Worm (Caenorhabditis elegans) whole organism, mixed stage, embryonic: ENCODE data around the gene C05C9.1.

Experiments
- M03D4.4 ChIP-seq: sonication (generic microtip); optimal IDR thresholded peaks from 2 replicates; lab custom pipeline; 2017; ENCODE audit warnings: mild to moderate bottlenecking, missing genetic modification characterization, missing compliant biosample characterization
- bed-3 ChIP-seq: fragments of 200-800 bp; sonication (Bioruptor generic); optimal IDR thresholded peaks from 3 replicates; lab custom pipeline; 2018; ENCODE audit warnings: mild to moderate bottlenecking, missing genetic modification characterization, moderate library complexity, missing compliant biosample characterization
- blmp-1 ChIP-seq: fragments of 150-350 bp; optimal IDR thresholded peaks from 2 replicates; lab custom pipeline; 2014; ENCODE audit warnings: missing biosample characterization, missing genetic modification characterization
- ceh-39 ChIP-seq: fragments of 150-350 bp; optimal IDR thresholded peaks from 2 replicates; lab custom pipeline; 2014; ENCODE audit warnings: missing biosample characterization, missing genetic modification characterization
- ceh-43 ChIP-seq: fragments of 200-800 bp; sonication (Bioruptor generic); optimal IDR thresholded peaks from 2 replicates; lab custom pipeline; 2018; ENCODE audit warnings: mild to moderate bottlenecking, missing genetic modification characterization, moderate library complexity, missing compliant biosample characterization
- ceh-83 ChIP-seq: fragments of 200-800 bp; sonication (Bioruptor generic); optimal IDR thresholded peaks from 2 replicates; lab custom pipeline; 2018; ENCODE audit warnings: mild to moderate bottlenecking, missing genetic modification characterization, missing compliant biosample characterization
- ces-1 ChIP-seq: fragments of 150-350 bp; optimal IDR thresholded peaks from 2 replicates; lab custom pipeline; 2014; ENCODE audit warnings: missing biosample characterization, missing genetic modification reagents, missing genetic modification characterization
- cnd-1 ChIP-seq: fragments of 200-800 bp; sonication (Bioruptor generic); optimal IDR thresholded peaks from 2 replicates; lab custom pipeline; 2018; ENCODE audit warnings: mild to moderate bottlenecking, missing genetic modification characterization, missing compliant biosample characterization
- drap-1 ChIP-seq: fragments of 200-800 bp; sonication (Bioruptor generic); optimal IDR thresholded peaks from 3 replicates; lab custom pipeline; 2018; ENCODE audit warnings: mild to moderate bottlenecking, missing genetic modification characterization, missing compliant biosample characterization
- elt-1 ChIP-seq: sonication (generic microtip); optimal IDR thresholded peaks from 2 replicates; lab custom pipeline; 2017; ENCODE audit warnings: missing genetic modification characterization, mild to moderate bottlenecking, missing compliant biosample characterization, antibody characterized with exemption, moderate library complexity, borderline replicate concordance; ENCODE audit not compliant: insufficient read depth
- elt-3 ChIP-seq: fragments of 150-350 bp; optimal IDR thresholded peaks from 2 replicates; lab custom pipeline; 2014; ENCODE audit warnings: missing biosample characterization, missing genetic modification characterization
- ham-2 ChIP-seq: fragments of 200-800 bp; sonication (Bioruptor generic); optimal IDR thresholded peaks from 2 replicates; lab custom pipeline; 2018; ENCODE audit warnings: mild to moderate bottlenecking, missing genetic modification characterization, missing compliant biosample characterization
- hlh-1 ChIP-seq: fragments of 150-350 bp; optimal IDR thresholded peaks from 2 replicates; lab custom pipeline; 2014; ENCODE audit warnings: missing biosample characterization, missing genetic modification reagents, missing genetic modification characterization
- lin-13 ChIP-seq: fragments of 150-350 bp; optimal IDR thresholded peaks from 2 replicates; lab custom pipeline; 2014; ENCODE audit warnings: missing biosample characterization, missing genetic modification characterization
- lin-32 ChIP-seq: fragments of 200-800 bp; sonication (Bioruptor generic); optimal IDR thresholded peaks from 2 replicates; lab custom pipeline; 2018; ENCODE audit warnings: mild to moderate bottlenecking, missing genetic modification characterization, missing compliant biosample characterization
- lsy-2 ChIP-seq: fragments of 150-350 bp; optimal IDR thresholded peaks from 2 replicates; lab custom pipeline; 2014; ENCODE audit warnings: missing biosample characterization, missing genetic modification characterization
- mab-5 ChIP-seq: fragments of 150-350 bp; optimal IDR thresholded peaks from 2 replicates; lab custom pipeline; 2014; ENCODE audit warnings: missing biosample characterization, missing genetic modification characterization
- mep-1 ChIP-seq: fragments of 150-350 bp; optimal IDR thresholded peaks from 2 replicates; lab custom pipeline; 2017; ENCODE audit warnings: missing biosample characterization, missing genetic modification reagents, missing genetic modification characterization, inconsistent platforms
- mls-2 ChIP-seq: sonication (generic microtip); optimal IDR thresholded peaks from 2 replicates; lab custom pipeline; 2016; ENCODE audit warnings: mild to moderate bottlenecking, missing genetic modification characterization, moderate library complexity, missing compliant biosample characterization
- nhr-12 ChIP-seq: fragments of 150-350 bp; optimal IDR thresholded peaks from 2 replicates; lab custom pipeline; 2014; ENCODE audit warnings: missing biosample characterization, missing genetic modification characterization
- nhr-2 ChIP-seq: fragments of 150-350 bp; optimal IDR thresholded peaks from 2 replicates; lab custom pipeline; 2014; ENCODE audit warnings: missing biosample characterization, missing genetic modification characterization
- nhr-237 ChIP-seq: fragments of 150-350 bp; optimal IDR thresholded peaks from 2 replicates; lab custom pipeline; 2014; ENCODE audit warnings: missing biosample characterization, missing genetic modification characterization
- nhr-28 ChIP-seq: fragments of 150-350 bp; optimal IDR thresholded peaks from 2 replicates; lab custom pipeline; 2014; ENCODE audit warnings: missing biosample characterization, missing genetic modification characterization
- nhr-76 ChIP-seq: sonication (generic microtip); optimal IDR thresholded peaks from 2 replicates; lab custom pipeline; 2017; ENCODE audit warnings: missing biosample characterization, missing genetic modification characterization
- pha-4 ChIP-seq: fragments of 150-350 bp; optimal IDR thresholded peaks from 2 replicates; lab custom pipeline; 2018; ENCODE audit warnings: missing biosample characterization, missing genetic modification reagents, missing genetic modification characterization
- sem-2 ChIP-seq: fragments of 200-800 bp; sonication (Bioruptor generic); optimal IDR thresholded peaks from 2 replicates; lab custom pipeline; 2018; ENCODE audit warnings: mild to moderate bottlenecking, missing genetic modification characterization, missing compliant biosample characterization
- snpc-4 ChIP-seq: fragments of 150-350 bp; optimal IDR thresholded peaks from 2 replicates; lab custom pipeline; 2014; ENCODE audit warnings: missing biosample characterization, missing genetic modification characterization
- sptf-1 ChIP-seq: sonication (generic microtip); optimal IDR thresholded peaks from 2 replicates; lab custom pipeline; 2017; ENCODE audit warnings: mild to moderate bottlenecking, missing genetic modification characterization, moderate library complexity, missing compliant biosample characterization
- tbx-8 ChIP-seq: fragments of 200-800 bp; sonication (Bioruptor generic); optimal IDR thresholded peaks from 2 replicates; lab custom pipeline; 2018; ENCODE audit warnings: mild to moderate bottlenecking, missing genetic modification characterization, moderate library complexity, missing compliant biosample characterization
- unc-120 ChIP-seq: sonication (generic microtip); optimal IDR thresholded peaks from 2 replicates; lab custom pipeline; 2017; ENCODE audit warnings: missing genetic modification characterization, missing compliant biosample characterization; ENCODE audit not compliant: poor library complexity, severe bottlenecking
- unc-62 ChIP-seq: fragments of 150-350 bp; optimal IDR thresholded peaks from 2 replicates; lab custom pipeline; 2014; ENCODE audit warnings: missing biosample characterization, missing genetic modification reagents, missing genetic modification characterization
- ztf-11 ChIP-seq: fragments of 150-350 bp; optimal IDR thresholded peaks from 2 replicates; lab custom pipeline; 2014; ENCODE audit warnings: missing biosample characterization, missing genetic modification characterization

The C05C9.1 gene

DNA sequence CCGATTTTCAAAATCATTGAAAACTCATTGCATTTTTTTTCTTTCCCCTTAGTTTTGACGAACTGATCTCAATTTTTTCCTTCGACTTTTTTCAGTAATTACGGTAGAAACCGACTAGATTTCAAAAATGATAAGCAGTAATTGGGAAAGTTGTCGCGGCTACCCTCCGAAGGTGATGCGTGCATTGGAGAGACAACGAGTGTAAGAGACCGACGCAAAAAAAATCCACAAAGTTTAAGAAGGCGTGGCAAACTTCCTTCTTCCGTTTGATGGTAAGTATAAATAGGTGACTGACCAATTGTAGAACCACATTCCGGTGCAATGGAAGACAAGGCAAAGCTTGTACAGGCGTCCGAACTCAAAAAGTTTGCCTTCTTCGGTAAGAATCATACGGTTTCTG is 38.5 kb downstream of the C05C9.1 start, which contains the start of gene col-178:
col-178 (plus strand) TSS at position 301 of the 400 bp plus-strand sequence.
- no peak for TF ChIP-seq nhr-28 (tag; lab: Kevin White, UChicago)
- no peak for TF ChIP-seq nhr-2 (tag; lab: Kevin White, UChicago)
- TF ChIP-seq tbx-8 (GFP tag; lab: Kevin White, UChicago) = no peak
- no peak for TF ChIP-seq ztf-11 (tag; lab: Kevin White, UChicago)
- no peak for TF ChIP-seq snpc-4 (tag; lab: Kevin White, UChicago)
- TF ChIP-seq nhr-12 (tag; lab: Kevin White, UChicago) = no peak
- TF ChIP-seq unc-120 (tag; lab: Kevin White, UChicago) = no peak
- no peak for TF ChIP-seq M03D4.4 (tag; lab: Kevin White, UChicago)
- no peak for TF ChIP-seq lin-32 (GFP tag; lab: Kevin White, UChicago)
- TF ChIP-seq bed-3 (GFP tag; lab: Kevin White, UChicago) = no peak
- TF ChIP-seq nhr-76 (tag; lab: Kevin White, UChicago) = no peak
- no peak for TF ChIP-seq hlh-1 (tag; lab: Kevin White, UChicago)
- no peak for TF ChIP-seq ham-2 (GFP tag; lab: Kevin White, UChicago)
- TF ChIP-seq ceh-43 = no peak
- TF ChIP-seq elt-3 (tag; lab: Kevin White, UChicago) = no peak

DNA sequence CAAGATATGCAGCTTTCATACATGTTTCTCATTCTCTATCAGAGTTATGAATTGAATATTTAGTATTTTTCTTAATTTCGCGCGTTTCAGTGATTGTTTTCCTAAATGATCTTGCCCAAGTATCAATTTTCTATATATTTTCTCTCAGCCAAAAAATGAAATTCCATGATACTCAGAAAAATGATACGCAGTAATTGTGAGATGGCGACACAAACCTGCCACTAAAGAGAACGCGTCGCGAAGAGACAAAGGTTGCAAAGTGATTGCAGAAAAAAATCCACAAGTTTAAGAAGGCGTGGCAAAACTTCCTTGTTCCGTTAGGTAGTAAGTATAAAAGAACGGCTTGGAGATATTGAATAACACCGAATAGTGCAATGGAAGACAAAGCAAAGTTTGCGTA is 40.5 kb downstream of the C05C9.1 start, which contains the start of gene col-179:
col-179 (plus strand) TSS at position 301 of the 400 bp plus-strand sequence.
- TF ChIP-seq mep-1 (tag; lab: Kevin White, UChicago) = no peak
- no peak for TF ChIP-seq lin-32 (GFP tag; lab: Kevin White, UChicago)
- no peak for TF ChIP-seq ham-2 (GFP tag; lab: Kevin White, UChicago)
- no peak for TF ChIP-seq pha-4
- TF ChIP-seq elt-1 (tag; lab: Kevin White, UChicago) = no peak
- no peak for TF ChIP-seq unc-62 (GFP tag; lab: Kevin White, UChicago)
- TF ChIP-seq, all 35 proteins: peak for 0

DNA sequence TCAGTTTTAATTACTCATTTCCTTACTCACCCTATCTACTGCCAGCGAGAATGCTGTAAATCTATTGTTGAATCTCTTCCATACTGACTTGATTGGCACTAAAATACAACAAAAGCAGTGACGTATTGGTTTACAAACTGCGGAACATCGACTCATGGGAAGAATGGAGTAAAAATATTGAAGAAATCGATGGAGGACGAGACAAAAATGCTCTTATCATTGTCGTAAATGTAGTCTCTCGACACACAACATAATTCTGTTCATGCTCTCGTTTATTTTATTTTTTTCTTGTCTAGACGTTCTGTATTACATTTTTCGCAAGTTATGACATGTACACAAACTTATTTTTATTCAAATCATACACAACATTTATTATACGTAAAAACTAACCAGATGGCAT is 43.1 kb downstream of the C05C9.1 start, which contains the start of gene C34F6.11:
C34F6.11 (minus strand) TSS at position 160 of the 400 bp plus-strand sequence.
- TF ChIP-seq lsy-2 (no peak), hlh-1 (tag; lab: Kevin White, UChicago) (no peak), lin-13 (tag; lab: Kevin White, UChicago) (no peak), ham-2 (GFP tag; lab: Kevin White, UChicago) (no peak), mep-1 (tag; lab: Kevin White, UChicago) (no peak), nhr-12 (tag; lab: Kevin White, UChicago) (no peak), nhr-237 (no peak), ces-1 (GFP tag; lab: Kevin White, UChicago) (no peak), nhr-76 (tag; lab: Kevin White, UChicago) (no peak), blmp-1 (tag; lab: Kevin White, UChicago) (no peak), elt-3 (tag; lab: Kevin White, UChicago) (no peak), M03D4.4 (tag; lab: Kevin White, UChicago) (no peak), unc-120 (tag; lab: Kevin White, UChicago) (no peak), ztf-11 (tag; lab: Kevin White, UChicago) (no peak), mls-2 (no peak), pha-4 (no peak), unc-62 (GFP tag; lab: Kevin White, UChicago) (no peak), sem-2 (GFP tag; lab: Kevin White, UChicago) (no peak)

DNA sequence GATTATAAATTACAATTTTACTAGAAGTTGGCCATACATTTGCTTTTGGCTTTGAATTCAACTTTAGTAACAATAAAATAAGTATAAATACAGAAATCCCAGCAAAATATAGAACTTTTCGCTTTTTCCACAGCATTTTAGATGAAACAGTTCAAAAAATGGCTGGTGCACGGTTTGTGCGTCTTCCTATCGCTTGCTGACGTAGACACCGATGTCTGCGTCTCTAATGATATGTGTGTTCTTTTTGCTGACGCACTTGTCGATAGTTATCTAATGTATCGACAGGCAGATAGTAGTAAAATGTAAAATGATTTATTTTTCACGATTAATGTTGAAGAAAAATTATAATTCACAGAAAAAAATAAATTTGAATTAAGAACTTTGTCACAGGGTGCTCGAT is 46.3 kb downstream of the C05C9.1 start, which contains the start of gene hst-2:
hst-2 (minus strand) TSS at position 203 of the 400 bp plus-strand sequence.
- TF ChIP-seq ztf-11 (tag; lab: Kevin White, UChicago) (no peak), nhr-237 (peak; percentile 43), nhr-2 (tag; lab: Kevin White, UChicago) (peak; percentile 55), mls-2 (peak; percentile 10), hlh-1 (tag; lab: Kevin White, UChicago) (peak; percentile 48), lsy-2 (peak; percentile 20), sptf-1 (peak; percentile 50), unc-62 (GFP tag; lab: Kevin White, UChicago) (peak; percentile 48), elt-3 (tag; lab: Kevin White, UChicago) (peak; percentile 2), drap-1 (GFP tag; lab: Kevin White, UChicago) (peak; percentile 27), lin-32 (GFP tag; lab: Kevin White, UChicago) (no peak), M03D4.4 (tag; lab: Kevin White, UChicago) (peak; percentile 40), lin-13 (tag; lab: Kevin White, UChicago) (peak; percentile 64), ces-1 (GFP tag; lab: Kevin White, UChicago) (peak; percentile 52), unc-120 (tag; lab: Kevin White, UChicago) (peak; percentile 2), mep-1 (tag; lab: Kevin White, UChicago) (peak; percentile 89), blmp-1 (tag; lab: Kevin White, UChicago) (peak; percentile 14), bed-3 (GFP tag; lab: Kevin White, UChicago) (peak; percentile 2), mab-5 (tag; lab: Kevin White, UChicago) (no peak), ceh-39 (tag; lab: Kevin White, UChicago) (peak; percentile 59), nhr-76 (tag; lab: Kevin White, UChicago) (no peak), cnd-1 (tag; lab: Kevin White, UChicago) (peak; percentile 25), pha-4 (peak; percentile 59), ceh-83 (no peak), elt-1 (tag; lab: Kevin White, UChicago) (no peak)
